Fruit fly (Drosophila melanogaster) whole organism, embryonic: ENCODE results near the gene CG6136.

Experiments used
- BEAF-32 ChIP-seq: fragments of 200-800 bp; sonication (Bioruptor generic); optimal IDR thresholded peaks from 3 replicates; lab custom pipeline; 2017; ENCODE audit warnings: missing biosample characterization, missing genetic modification characterization, mild to moderate bottlenecking, moderate library complexity, missing genetic modification reagents
- CG10267 ChIP-seq: fragments of 200-800 bp; sonication (Bioruptor generic); optimal IDR thresholded peaks from 2 replicates; lab custom pipeline; 2018; ENCODE audit warnings: missing biosample characterization, mild to moderate bottlenecking, missing genetic modification characterization, moderate library complexity
- CG11456 ChIP-seq: fragments of 200-800 bp; sonication (Bioruptor generic); IDR thresholded peaks from 3 replicates; pipeline ENCODE4 v1.3.6; 2022; ENCODE audit warnings: missing biosample characterization, missing genetic modification characterization
- CG12071 ChIP-seq: fragments of 200-800 bp; sonication (Bioruptor generic); optimal IDR thresholded peaks from 3 replicates; lab custom pipeline; 2018; ENCODE audit warnings: missing biosample characterization, mild to moderate bottlenecking, missing genetic modification characterization
- CG12391 ChIP-seq: fragments of 200-800 bp; sonication (Bioruptor generic); optimal IDR thresholded peaks from 3 replicates; lab custom pipeline; 2018; ENCODE audit warnings: missing biosample characterization, mild to moderate bottlenecking, missing genetic modification characterization, moderate library complexity
- CG14860 ChIP-seq: fragments of 200-800 bp; sonication (Bioruptor generic); IDR thresholded peaks from 3 replicates; pipeline ENCODE4 v1.3.6; 2022; ENCODE audit warnings: missing biosample characterization, missing genetic modification characterization; ENCODE audit not compliant: partially characterized antibody
- CG16863 ChIP-seq: fragments of 200-800 bp; sonication (Bioruptor generic); optimal IDR thresholded peaks from 3 replicates; lab custom pipeline; 2016; ENCODE audit warnings: missing biosample characterization, missing genetic modification characterization
- CG2129 ChIP-seq: fragments of 200-800 bp; sonication (Bioruptor generic); IDR thresholded peaks from 2 replicates; pipeline ENCODE4 v1.3.6; 2022; ENCODE audit warnings: missing biosample characterization, missing genetic modification characterization; ENCODE audit not compliant: partially characterized antibody
- CG2889 ChIP-seq: fragments of 200-800 bp; sonication (Bioruptor generic); IDR thresholded peaks from 3 replicates; pipeline ENCODE4 v1.3.6; 2022; ENCODE audit warnings: missing biosample characterization, missing genetic modification characterization
- CG31224 ChIP-seq: fragments of 200-800 bp; sonication (Bioruptor generic); IDR thresholded peaks from 2 replicates; pipeline ENCODE4 v1.3.6; 2022; ENCODE audit warnings: missing biosample characterization, missing genetic modification characterization
- CG4424 ChIP-seq: fragments of 200-800 bp; sonication (Bioruptor generic); optimal IDR thresholded peaks from 3 replicates; lab custom pipeline; 2016; ENCODE audit warnings: missing biosample characterization, missing genetic modification characterization
- CG5180 ChIP-seq: fragments of 200-800 bp; sonication (Bioruptor generic); optimal IDR thresholded peaks from 3 replicates; lab custom pipeline; 2017; ENCODE audit warnings: missing biosample characterization, missing genetic modification characterization, mild to moderate bottlenecking, moderate library complexity, missing genetic modification reagents
- CG6683 ChIP-seq: fragments of 200-800 bp; sonication (Bioruptor generic); optimal IDR thresholded peaks from 2 replicates; lab custom pipeline; 2017; ENCODE audit warnings: missing biosample characterization, mild to moderate bottlenecking, missing genetic modification characterization, missing genetic modification reagents
- CG6765 ChIP-seq: fragments of 200-800 bp; sonication (Bioruptor generic); optimal IDR thresholded peaks from 3 replicates; lab custom pipeline; 2017; ENCODE audit warnings: missing biosample characterization, mild to moderate bottlenecking, missing genetic modification characterization
- CG7928 ChIP-seq: fragments of 200-800 bp; sonication (Bioruptor generic); optimal IDR thresholded peaks from 2 replicates; lab custom pipeline; 2017; ENCODE audit warnings: missing biosample characterization, mild to moderate bottlenecking, missing genetic modification characterization
- CG7963 ChIP-seq: fragments of 200-800 bp; sonication (Bioruptor generic); IDR thresholded peaks from 3 replicates; pipeline ENCODE4 v1.3.6; 2022; ENCODE audit warnings: missing biosample characterization, missing genetic modification characterization; ENCODE audit not compliant: partially characterized antibody
- CG9817 ChIP-seq: fragments of 200-800 bp; sonication (Bioruptor generic); optimal IDR thresholded peaks from 2 replicates; lab custom pipeline; 2018; ENCODE audit warnings: missing biosample characterization, mild to moderate bottlenecking, missing genetic modification characterization, moderate library complexity
- CG9876 ChIP-seq: fragments of 200-800 bp; sonication (Bioruptor generic); optimal IDR thresholded peaks from 2 replicates; lab custom pipeline; 2016; ENCODE audit warnings: missing biosample characterization, missing genetic modification characterization
- Dad ChIP-seq: fragments of 200-800 bp; sonication (Bioruptor generic); optimal IDR thresholded peaks from 3 replicates; lab custom pipeline; 2016; ENCODE audit warnings: missing biosample characterization, missing genetic modification characterization
- Dek ChIP-seq: fragments of 200-800 bp; sonication (Bioruptor generic); optimal IDR thresholded peaks from 3 replicates; lab custom pipeline; 2019; ENCODE audit warnings: missing biosample characterization, mild to moderate bottlenecking, missing genetic modification characterization, moderate library complexity
- Dfd ChIP-seq, 2 experiments: fragments of >200 bp; optimal IDR thresholded peaks; 2 replicates each; lab custom pipeline; 2017; ENCODE audit warnings: missing biosample characterization in 2 of 2, missing genetic modification characterization in 2 of 2
- Dp ChIP-seq: fragments of 200-800 bp; sonication (Bioruptor generic); optimal IDR thresholded peaks from 2 replicates; lab custom pipeline; 2018; ENCODE audit warnings: missing biosample characterization, mild to moderate bottlenecking, missing genetic modification characterization, moderate library complexity
- Drgx ChIP-seq: fragments of 200-800 bp; sonication (Bioruptor generic); IDR thresholded peaks from 2 replicates; pipeline ENCODE4 v1.3.6; 2022; ENCODE audit warnings: missing biosample characterization, missing genetic modification characterization
- H15 ChIP-seq: fragments of 200-800 bp; sonication (Bioruptor generic); IDR thresholded peaks from 3 replicates; pipeline ENCODE4 v1.3.6; 2022; ENCODE audit warnings: missing biosample characterization, missing genetic modification characterization
- Lpt ChIP-seq: fragments of >200 bp; optimal IDR thresholded peaks from 2 replicates; lab custom pipeline; 2018; ENCODE audit warnings: missing biosample characterization, missing genetic modification characterization
- Nf-YC ChIP-seq: fragments of 200-800 bp; optimal IDR thresholded peaks from 3 replicates; lab custom pipeline; 2019; ENCODE audit warnings: missing biosample characterization, mild to moderate bottlenecking, missing genetic modification characterization, moderate library complexity
- Poxn ChIP-seq: fragments of 200-800 bp; sonication (Bioruptor generic); IDR thresholded peaks from 2 replicates; pipeline ENCODE4 v1.3.6; 2022; ENCODE audit warnings: missing biosample characterization, missing genetic modification characterization
- Six4 ChIP-seq: fragments of 200-800 bp; sonication (Bioruptor generic); optimal IDR thresholded peaks from 2 replicates; lab custom pipeline; 2016; ENCODE audit warnings: missing biosample characterization, missing genetic modification characterization
- TFAM ChIP-seq: fragments of 200-800 bp; sonication (Bioruptor generic); optimal IDR thresholded peaks from 2 replicates; lab custom pipeline; 2017; ENCODE audit warnings: missing biosample characterization, missing genetic modification characterization, inconsistent platforms
- Usf ChIP-seq: fragments of 200-800 bp; sonication (Bioruptor generic); optimal IDR thresholded peaks from 2 replicates; lab custom pipeline; 2017; ENCODE audit warnings: missing genotype, missing biosample characterization, missing genetic modification characterization
- Xrp1 ChIP-seq: fragments of 200-800 bp; sonication (Bioruptor generic); IDR thresholded peaks from 2 replicates; pipeline ENCODE4 v1.3.6; 2022; ENCODE audit warnings: missing biosample characterization, missing genetic modification characterization
- croc ChIP-seq: fragments of 200-800 bp; sonication (Bioruptor generic); conservative IDR thresholded peaks from 3 replicates; pipeline ENCODE4 v1.3.6; 2022; ENCODE audit warnings: missing biosample characterization, missing genetic modification characterization
- dysf ChIP-seq: fragments of 200-800 bp; sonication (Bioruptor generic); IDR thresholded peaks from 3 replicates; pipeline ENCODE4 v1.3.6; 2022; ENCODE audit warnings: missing biosample characterization, missing genetic modification characterization
- emc ChIP-seq: fragments of 200-800 bp; sonication (Bioruptor generic); optimal IDR thresholded peaks from 2 replicates; lab custom pipeline; 2016; ENCODE audit warnings: missing biosample characterization, missing genetic modification characterization
- en ChIP-seq: fragments of 200-800 bp; sonication (Bioruptor generic); optimal IDR thresholded peaks from 2 replicates; lab custom pipeline; 2016; ENCODE audit warnings: missing biosample characterization, missing genetic modification characterization
- exex ChIP-seq: fragments of 200-800 bp; sonication (Bioruptor generic); optimal IDR thresholded peaks from 4 replicates; lab custom pipeline; 2018; ENCODE audit warnings: missing biosample characterization, mild to moderate bottlenecking, missing genetic modification characterization, moderate library complexity
- fu2 ChIP-seq: fragments of 200-800 bp; sonication (Bioruptor generic); optimal IDR thresholded peaks from 2 replicates; lab custom pipeline; 2016; ENCODE audit warnings: missing biosample characterization, missing genetic modification characterization
- lov ChIP-seq, 2 experiments: fragments of 200-800 bp in 1 of 2; fragments of >200 bp in 1 of 2; sonication (Bioruptor generic) in 1 of 2; IDR thresholded peaks in 1 of 2; optimal IDR thresholded peaks in 1 of 2; 2 replicates in 1 of 2; 3 replicates in 1 of 2; pipeline versions ENCODE4 v1.3.6 to Lab custom; 2017 to 2022; ENCODE audit warnings: missing biosample characterization in 1 of 2, missing genetic modification characterization in 1 of 2
- onecut ChIP-seq: fragments of 200-800 bp; sonication (Bioruptor generic); IDR thresholded peaks from 2 replicates; pipeline ENCODE4 v1.3.6; 2022; ENCODE audit warnings: missing biosample characterization, missing genetic modification characterization
- p53 ChIP-seq: fragments of 200-800 bp; sonication (Bioruptor generic); optimal IDR thresholded peaks from 2 replicates; lab custom pipeline; 2016; ENCODE audit warnings: missing biosample characterization, missing genetic modification characterization
- peb ChIP-seq: fragments of 200-800 bp; sonication (Bioruptor generic); IDR thresholded peaks from 2 replicates; pipeline ENCODE4 v1.3.6; 2022; ENCODE audit warnings: missing biosample characterization, missing genetic modification characterization
- pita ChIP-seq: fragments of 200-800 bp; sonication (Bioruptor generic); optimal IDR thresholded peaks from 2 replicates; lab custom pipeline; 2017; ENCODE audit warnings: missing biosample characterization, mild to moderate bottlenecking, missing genetic modification characterization
- repo ChIP-seq: fragments of 200-800 bp; sonication (Bioruptor generic); optimal IDR thresholded peaks from 2 replicates; lab custom pipeline; 2016; ENCODE audit warnings: missing biosample characterization, missing genetic modification characterization
- seq ChIP-seq: fragments of 200-800 bp; sonication (Bioruptor generic); IDR thresholded peaks from 2 replicates; pipeline ENCODE4 v1.3.6; 2022; ENCODE audit warnings: missing biosample characterization, missing genetic modification characterization
- sna ChIP-seq: fragments of 200-800 bp; sonication (Bioruptor generic); IDR thresholded peaks from 2 replicates; pipeline ENCODE4 v1.3.6; 2022; ENCODE audit warnings: missing biosample characterization, missing genetic modification characterization; ENCODE audit not compliant: partially characterized antibody
- sob ChIP-seq: fragments of 200-800 bp; sonication (Bioruptor generic); IDR thresholded peaks from 2 replicates; pipeline ENCODE4 v1.3.6; 2022; ENCODE audit warnings: missing biosample characterization, missing genetic modification characterization
- unc-4 ChIP-seq: fragments of 200-800 bp; sonication (Bioruptor generic); IDR thresholded peaks from 2 replicates; pipeline ENCODE4 v1.3.6; 2022; ENCODE audit warnings: missing biosample characterization, missing genetic modification characterization; ENCODE audit not compliant: partially characterized antibody
- vfl ChIP-seq: fragments of 200-800 bp; sonication (Bioruptor generic); optimal IDR thresholded peaks from 2 replicates; lab custom pipeline; 2016; ENCODE audit warnings: missing biosample characterization, missing genetic modification characterization
- wdn ChIP-seq: fragments of 200-800 bp; sonication (Bioruptor generic); IDR thresholded peaks from 2 replicates; pipeline ENCODE4 v1.3.6; 2022; ENCODE audit warnings: missing biosample characterization, missing genetic modification characterization
- yki ChIP-seq: fragments of >200 bp; optimal IDR thresholded peaks from 3 replicates; lab custom pipeline; 2018

Gene CG6136

dm6 chr3R:15418824-15419530, 47.0 kb upstream of the CG6136 start (continued):
- no peak for TF ChIP-seq CG14860 (GFP tag; lab: Robert Waterston, UW)
- TF ChIP-seq TFAM = no peak
- TF ChIP-seq CG6765 (GFP tag; lab: Kevin White, UChicago) = peak; percentile 27
- no peak for TF ChIP-seq unc-4 (GFP tag; lab: Robert Waterston, UW)
- TF ChIP-seq vfl (GFP tag; lab: Kevin White, UChicago) = no peak
- TF ChIP-seq pita = no peak
- TF ChIP-seq fu2 (GFP tag; lab: Kevin White, UChicago) = peak; percentile 3
- TF ChIP-seq sna = no peak
- 0 out of 2 replicates have a peak, but pooled peaks have one; percentile 3 for TF ChIP-seq wdn (GFP tag; lab: Robert Waterston, UW)
- no peak for TF ChIP-seq Drgx (GFP tag; lab: Robert Waterston, UW)
- no peak for TF ChIP-seq Dad
- TF ChIP-seq H15 (GFP tag; lab: Robert Waterston, UW) = no peak
- peak; percentile 75 for TF ChIP-seq seq (GFP tag; lab: Robert Waterston, UW)
- no peak for TF ChIP-seq CG2889 (GFP tag; lab: Robert Waterston, UW)
- TF ChIP-seq Dp (GFP tag; lab: Kevin White, UChicago) = no peak
- TF ChIP-seq CG5180 = peak; percentile 31
- TF ChIP-seq Lpt (GFP tag; lab: Kevin White, UChicago) = no peak
- TF ChIP-seq yki = peak; percentile 16
- TF ChIP-seq Usf = peak; percentile 70
- peak; percentile 75 for TF ChIP-seq CG4424
- TF ChIP-seq dysf (GFP tag; lab: Robert Waterston, UW) = no peak
- no peak for TF ChIP-seq BEAF-32 (GFP tag; lab: Kevin White, UChicago)
- TF ChIP-seq Dek (tag; lab: Kevin White, UChicago) = peak; percentile 59
- TF ChIP-seq lov (optimal IDR thresholded peaks at IDR 0.05; lab: Kevin White, UChicago) = no peak
- TF ChIP-seq lov (GFP tag; IDR thresholded peaks at IDR 0.05; lab: Robert Waterston, UW) = no peak
- TF ChIP-seq CG16863 (GFP tag; lab: Kevin White, UChicago) = no peak
- TF ChIP-seq repo = no peak
- peak; percentile 48 for TF ChIP-seq CG6683 (GFP tag; lab: Kevin White, UChicago)
- no peak for TF ChIP-seq p53 (GFP tag; lab: Kevin White, UChicago)
- TF ChIP-seq CG10267 (tag; lab: Kevin White, UChicago) = peak; percentile 81
- no peak for TF ChIP-seq exex (tag; lab: Kevin White, UChicago)
- TF ChIP-seq CG9817 (tag; lab: Kevin White, UChicago) = peak; percentile 53
- peak; percentile 66 for TF ChIP-seq Six4 (GFP tag; lab: Kevin White, UChicago)
- TF ChIP-seq CG11456 (GFP tag; lab: Robert Waterston, UW) = no peak
- TF ChIP-seq CG12071 (GFP tag; lab: Kevin White, UChicago) = no peak
- TF ChIP-seq CG9876 = no peak
- TF ChIP-seq en (GFP tag; lab: Kevin White, UChicago) = no peak
- TF ChIP-seq Nf-YC (tag; lab: Kevin White, UChicago) = peak; percentile 42
- TF ChIP-seq CG12391 = peak; percentile 93
- TF ChIP-seq peb (GFP tag; lab: Robert Waterston, UW) = no peak
- no peak for TF ChIP-seq sob (GFP tag; lab: Robert Waterston, UW)
- TF ChIP-seq CG7928 (GFP tag; lab: Kevin White, UChicago) = no peak
- 0 out of 2 replicates have a peak, but pooled peaks have one; percentile 6 for TF ChIP-seq CG31224 (GFP tag; lab: Robert Waterston, UW)
- no peak for TF ChIP-seq Dfd (GFP tag; optimal IDR thresholded peaks at IDR 0.05; lab: Kevin White, UChicago)
- peak; percentile 43 for TF ChIP-seq onecut (GFP tag; lab: Robert Waterston, UW)
- TF ChIP-seq croc (GFP tag; lab: Robert Waterston, UW) = peak; percentile 60; the same call in 2 of the 3 replicates
- no peak for TF ChIP-seq Poxn (GFP tag; lab: Robert Waterston, UW)
- TF ChIP-seq Xrp1 (GFP tag; lab: Robert Waterston, UW) = peak; percentile 82
- no peak for TF ChIP-seq emc (GFP tag; lab: Kevin White, UChicago)
- no peak for TF ChIP-seq CG7963 (GFP tag; lab: Robert Waterston, UW)
- TF ChIP-seq CG2129 (GFP tag; lab: Robert Waterston, UW) = no peak
